Worm (Caenorhabditis elegans): ENCODE results near the gene pqn-48.

- no peak for TF ChIP-seq F37B4.10 (GFP tag; IDR thresholded peaks at IDR 0.05)
- TF ChIP-seq T26A5.8 (tag; optimal IDR thresholded peaks at IDR 0.05) = no peak
- TF ChIP-seq ama-1 (optimal IDR thresholded peaks at IDR 0.05) = no peak
- no peak for TF ChIP-seq ama-1 (GFP tag; optimal IDR thresholded peaks at IDR 0.05)
- TF ChIP-seq zim-3 (tag; optimal IDR thresholded peaks at IDR 0.05) = no peak
- TF ChIP-seq snpc-4 (GFP tag; optimal IDR thresholded peaks at IDR 0.05) = no peak
- no peak for TF ChIP-seq snpc-4 (tag; optimal IDR thresholded peaks at IDR 0.05)
- TF ChIP-seq attf-5 (GFP tag; optimal IDR thresholded peaks at IDR 0.05) = no peak
- no peak for TF ChIP-seq D2030.7 (GFP tag; IDR thresholded peaks at IDR 0.05)
- no peak for TF ChIP-seq K12H6.12 (tag; optimal IDR thresholded peaks at IDR 0.05)
- TF ChIP-seq lsl-1 (GFP tag; optimal IDR thresholded peaks at IDR 0.05) = no peak
- TF ChIP-seq ceh-79 (tag; optimal IDR thresholded peaks at IDR 0.05) = no peak
- no peak for TF ChIP-seq tbp1 (GFP tag; optimal IDR thresholded peaks at IDR 0.05)
- TF ChIP-seq efl-1 (GFP tag; optimal IDR thresholded peaks at IDR 0.05) = no peak
- TF ChIP-seq lir-1 (GFP tag; conservative IDR thresholded peaks at IDR 0.05) = no peak
- TF ChIP-seq unc-130 (GFP tag; optimal IDR thresholded peaks at IDR 0.05) = no peak
Observed at ce11 chrII:4025462-4025861, 13.2 kb upstream of the pqn-48 start, which contains the start of gene K07D4.5.
